Fruit fly (Drosophila melanogaster) whole organism, embryonic: ENCODE measurements around the gene CG13144.
A peak's percentile ranks its signal among the peaks of the same experiment; 100 is the strongest.

ENCODE experiments used
- Abd-B ChIP-seq: fragments of 200-800 bp; sonication (Bioruptor generic); optimal IDR thresholded peaks from 2 replicates; lab custom pipeline; 2018; ENCODE audit warnings: missing biosample characterization, mild to moderate bottlenecking, missing genetic modification characterization, moderate library complexity
- Ada2b ChIP-seq: fragments of 200-800 bp; sonication (Bioruptor generic); IDR thresholded peaks from 2 replicates; pipeline ENCODE4 v1.3.6; 2022; ENCODE audit warnings: missing biosample characterization, missing genetic modification characterization
- Atf3 ChIP-seq: fragments of 200-800 bp; sonication (Bioruptor generic); optimal IDR thresholded peaks from 3 replicates; lab custom pipeline; 2016; ENCODE audit warnings: missing biosample characterization, missing genetic modification characterization
- BEAF-32 ChIP-seq: fragments of 200-800 bp; sonication (Bioruptor generic); optimal IDR thresholded peaks from 3 replicates; lab custom pipeline; 2017; ENCODE audit warnings: missing biosample characterization, missing genetic modification characterization, mild to moderate bottlenecking, moderate library complexity, missing genetic modification reagents
- Bgb ChIP-seq: fragments of 200-800 bp; sonication (Bioruptor generic); IDR thresholded peaks from 2 replicates; pipeline ENCODE4 v1.3.6; 2022; ENCODE audit warnings: missing biosample characterization, missing genetic modification characterization; ENCODE audit not compliant: partially characterized antibody
- CG10267 ChIP-seq: fragments of 200-800 bp; sonication (Bioruptor generic); optimal IDR thresholded peaks from 2 replicates; lab custom pipeline; 2018; ENCODE audit warnings: missing biosample characterization, mild to moderate bottlenecking, missing genetic modification characterization, moderate library complexity
- CG10654 ChIP-seq: fragments of 200-800 bp; sonication (Bioruptor generic); optimal IDR thresholded peaks from 2 replicates; lab custom pipeline; 2016; ENCODE audit warnings: missing biosample characterization, missing genetic modification characterization
- CG11085 ChIP-seq: fragments of 200-800 bp; sonication (Bioruptor generic); IDR thresholded peaks from 2 replicates; pipeline ENCODE4 v1.3.6; 2022; ENCODE audit warnings: missing biosample characterization, missing genetic modification characterization
- CG11398 ChIP-seq: fragments of 200-800 bp; sonication (Bioruptor generic); optimal IDR thresholded peaks from 2 replicates; lab custom pipeline; 2016; ENCODE audit warnings: missing biosample characterization, missing genetic modification characterization
- CG11560 ChIP-seq: fragments of 200-800 bp; sonication (Bioruptor generic); IDR thresholded peaks from 3 replicates; pipeline ENCODE4 v1.3.6; 2022; ENCODE audit warnings: missing biosample characterization, missing genetic modification characterization
- CG11696 ChIP-seq: fragments of 200-800 bp; sonication (Bioruptor generic); IDR thresholded peaks from 2 replicates; pipeline ENCODE4 v1.3.6; 2022; ENCODE audit warnings: missing biosample characterization, missing genetic modification characterization
- CG12104 ChIP-seq: fragments of 200-800 bp; sonication (Bioruptor generic); optimal IDR thresholded peaks from 3 replicates; lab custom pipeline; 2016; ENCODE audit warnings: missing biosample characterization, missing genetic modification characterization
- CG12299 ChIP-seq: fragments of 200-800 bp; sonication (Bioruptor generic); optimal IDR thresholded peaks from 2 replicates; lab custom pipeline; 2018; ENCODE audit warnings: missing biosample characterization, mild to moderate bottlenecking, missing genetic modification characterization
- CG12744 ChIP-seq: fragments of 200-800 bp; sonication (Bioruptor generic); optimal IDR thresholded peaks from 2 replicates; lab custom pipeline; 2016; ENCODE audit warnings: missing biosample characterization, missing genetic modification characterization
- CG1602 ChIP-seq: fragments of 200-800 bp; sonication (Bioruptor generic); optimal IDR thresholded peaks from 3 replicates; lab custom pipeline; 2016; ENCODE audit warnings: missing biosample characterization, missing genetic modification characterization
- CG16863 ChIP-seq: fragments of 200-800 bp; sonication (Bioruptor generic); optimal IDR thresholded peaks from 3 replicates; lab custom pipeline; 2016; ENCODE audit warnings: missing biosample characterization, missing genetic modification characterization
- CG17328 ChIP-seq: fragments of 200-800 bp; sonication (Bioruptor generic); IDR thresholded peaks from 2 replicates; pipeline ENCODE4 v1.3.6; 2022; ENCODE audit warnings: missing biosample characterization, missing genetic modification characterization
- CG17385 ChIP-seq: fragments of 200-800 bp; sonication (Bioruptor generic); optimal IDR thresholded peaks from 3 replicates; lab custom pipeline; 2018; ENCODE audit warnings: missing biosample characterization, mild to moderate bottlenecking, missing genetic modification characterization
- CG30403 ChIP-seq: fragments of 200-800 bp; sonication (Bioruptor generic); optimal IDR thresholded peaks from 3 replicates; lab custom pipeline; 2016; ENCODE audit warnings: missing biosample characterization, missing genetic modification characterization
- CG3065 ChIP-seq: fragments of 200-800 bp; sonication (Bioruptor generic); optimal IDR thresholded peaks from 2 replicates; lab custom pipeline; 2016; ENCODE audit warnings: missing biosample characterization, missing genetic modification characterization
- CG4730 ChIP-seq: fragments of 200-800 bp; sonication (Bioruptor generic); IDR thresholded peaks from 2 replicates; pipeline ENCODE4 v1.3.6; 2022; ENCODE audit warnings: missing biosample characterization, missing genetic modification characterization
- CG7357 ChIP-seq: fragments of 200-800 bp; sonication (Bioruptor generic); IDR thresholded peaks from 3 replicates; pipeline ENCODE4 v1.3.6; 2022; ENCODE audit warnings: missing biosample characterization, missing genetic modification characterization
- CG7372 ChIP-seq: fragments of 200-800 bp; sonication (Bioruptor generic); IDR thresholded peaks from 2 replicates; pipeline ENCODE4 v1.3.6; 2022; ENCODE audit warnings: missing biosample characterization, missing genetic modification characterization
- CG7556 ChIP-seq: fragments of 200-800 bp; sonication (Bioruptor generic); optimal IDR thresholded peaks from 2 replicates; lab custom pipeline; 2017; ENCODE audit warnings: missing biosample characterization, mild to moderate bottlenecking, missing genetic modification characterization
- CG9609 ChIP-seq: fragments of 200-800 bp; sonication (Bioruptor generic); optimal IDR thresholded peaks from 3 replicates; lab custom pipeline; 2016; ENCODE audit warnings: missing biosample characterization, missing genetic modification characterization
- CG9727 ChIP-seq: fragments of 200-800 bp; sonication (Bioruptor generic); optimal IDR thresholded peaks from 3 replicates; lab custom pipeline; 2017; ENCODE audit warnings: missing biosample characterization, mild to moderate bottlenecking, missing genetic modification characterization
- CG9876 ChIP-seq: fragments of 200-800 bp; sonication (Bioruptor generic); optimal IDR thresholded peaks from 2 replicates; lab custom pipeline; 2016; ENCODE audit warnings: missing biosample characterization, missing genetic modification characterization
- Camta ChIP-seq: fragments of 200-800 bp; sonication (Bioruptor generic); optimal IDR thresholded peaks from 2 replicates; lab custom pipeline; 2016; ENCODE audit warnings: missing biosample characterization, missing genetic modification characterization
- Dbx ChIP-seq: fragments of 200-800 bp; sonication (Bioruptor generic); IDR thresholded peaks from 3 replicates; pipeline ENCODE4 v1.3.6; 2022; ENCODE audit warnings: missing biosample characterization, missing genetic modification characterization
- Dek ChIP-seq: fragments of 200-800 bp; sonication (Bioruptor generic); optimal IDR thresholded peaks from 3 replicates; lab custom pipeline; 2019; ENCODE audit warnings: missing biosample characterization, mild to moderate bottlenecking, missing genetic modification characterization, moderate library complexity
- Ets65A ChIP-seq: fragments of 200-800 bp; sonication (Bioruptor generic); peaks from one replicate; lab custom pipeline; 2016; ENCODE audit warnings: missing biosample characterization, missing genetic modification characterization
- NFAT ChIP-seq: fragments of 200-800 bp; sonication (Bioruptor generic); IDR thresholded peaks from 2 replicates; pipeline ENCODE4 v1.3.6; 2022; ENCODE audit warnings: missing biosample characterization, missing genetic modification characterization
- Poxn ChIP-seq: fragments of 200-800 bp; sonication (Bioruptor generic); IDR thresholded peaks from 2 replicates; pipeline ENCODE4 v1.3.6; 2022; ENCODE audit warnings: missing biosample characterization, missing genetic modification characterization
- Spps ChIP-seq: fragments of 200-800 bp; sonication (Bioruptor generic); optimal IDR thresholded peaks from 2 replicates; lab custom pipeline; 2018; ENCODE audit warnings: missing biosample characterization, mild to moderate bottlenecking, missing genetic modification characterization
- Xbp1 ChIP-seq: fragments of 200-800 bp; sonication (Bioruptor generic); optimal IDR thresholded peaks from 3 replicates; lab custom pipeline; 2016; ENCODE audit warnings: missing biosample characterization, mild to moderate bottlenecking, missing genetic modification characterization
- Xrp1 ChIP-seq: fragments of 200-800 bp; sonication (Bioruptor generic); IDR thresholded peaks from 2 replicates; pipeline ENCODE4 v1.3.6; 2022; ENCODE audit warnings: missing biosample characterization, missing genetic modification characterization
- ab ChIP-seq: fragments of 200-800 bp; sonication (Bioruptor generic); optimal IDR thresholded peaks from 2 replicates; lab custom pipeline; 2016; ENCODE audit warnings: missing biosample characterization, missing genetic modification characterization
- bigmax ChIP-seq: fragments of 200-800 bp; sonication (Bioruptor generic); optimal IDR thresholded peaks from 2 replicates; lab custom pipeline; 2018; ENCODE audit warnings: missing biosample characterization, mild to moderate bottlenecking, missing genetic modification characterization
- br ChIP-seq: fragments of >200 bp; optimal IDR thresholded peaks from 2 replicates; lab custom pipeline; 2017
- chm ChIP-seq: fragments of 200-800 bp; sonication (Bioruptor generic); IDR thresholded peaks from 2 replicates; pipeline ENCODE4 v1.3.6; 2022; ENCODE audit warnings: missing biosample characterization, missing genetic modification characterization
- crol ChIP-seq: fragments of 200-800 bp; sonication (Bioruptor generic); IDR thresholded peaks from 2 replicates; pipeline ENCODE4 v1.3.6; 2022; ENCODE audit warnings: missing biosample characterization, missing genetic modification characterization
- cwo ChIP-seq: fragments of 200-800 bp; sonication (Bioruptor generic); optimal IDR thresholded peaks from 3 replicates; lab custom pipeline; 2017; ENCODE audit warnings: missing biosample characterization, missing genetic modification characterization, mild to moderate bottlenecking, moderate library complexity, missing genetic modification reagents
- danr ChIP-seq: fragments of 200-800 bp; sonication (Bioruptor generic); IDR thresholded peaks from 2 replicates; pipeline ENCODE4 v1.3.6; 2022; ENCODE audit warnings: missing biosample characterization, missing genetic modification characterization
- disco-r ChIP-seq: fragments of 200-800 bp; sonication (Bioruptor generic); optimal IDR thresholded peaks from 2 replicates; lab custom pipeline; 2016; ENCODE audit warnings: missing biosample characterization, missing genetic modification characterization
- en ChIP-seq: fragments of 200-800 bp; sonication (Bioruptor generic); optimal IDR thresholded peaks from 2 replicates; lab custom pipeline; 2016; ENCODE audit warnings: missing biosample characterization, missing genetic modification characterization
- fd3F ChIP-seq: fragments of 200-800 bp; sonication (Bioruptor generic); optimal IDR thresholded peaks from 2 replicates; lab custom pipeline; 2018; ENCODE audit warnings: missing biosample characterization, mild to moderate bottlenecking, missing genetic modification characterization, moderate library complexity
- lov ChIP-seq, 2 experiments: fragments of 200-800 bp in 1 of 2; fragments of >200 bp in 1 of 2; sonication (Bioruptor generic) in 1 of 2; IDR thresholded peaks in 1 of 2; optimal IDR thresholded peaks in 1 of 2; 2 replicates in 1 of 2; 3 replicates in 1 of 2; pipeline versions ENCODE4 v1.3.6 to Lab custom; 2017 to 2022; ENCODE audit warnings: missing biosample characterization in 1 of 2, missing genetic modification characterization in 1 of 2
- pnt ChIP-seq: fragments of 200-800 bp; sonication (Bioruptor generic); optimal IDR thresholded peaks from 3 replicates; lab custom pipeline; 2016; ENCODE audit warnings: missing biosample characterization, missing genetic modification characterization
- psq ChIP-seq: fragments of 200-800 bp; sonication (Bioruptor generic); optimal IDR thresholded peaks from 2 replicates; lab custom pipeline; 2017; ENCODE audit warnings: missing biosample characterization, missing genetic modification characterization
- ro ChIP-seq: fragments of 200-800 bp; sonication (Bioruptor generic); IDR thresholded peaks from 2 replicates; pipeline ENCODE4 v1.3.6; 2022; ENCODE audit warnings: missing biosample characterization, missing genetic modification characterization
- sc ChIP-seq, 3 experiments: fragments of >200 bp in 2 of 3; fragments of 200-800 bp in 1 of 3; sonication (Bioruptor generic) in 1 of 3; optimal IDR thresholded peaks; 2 replicates in 2 of 3; 3 replicates in 1 of 3; lab custom pipeline; 2017; ENCODE audit warnings: mild to moderate bottlenecking in 1 of 3, missing biosample characterization in 1 of 3, missing genetic modification characterization in 1 of 3, missing genetic modification reagents in 1 of 3
- tna ChIP-seq: fragments of 200-800 bp; sonication (Bioruptor generic); IDR thresholded peaks from 2 replicates; pipeline ENCODE4 v1.3.6; 2022; ENCODE audit warnings: missing biosample characterization, missing genetic modification characterization; ENCODE audit not compliant: partially characterized antibody

Gene CG13144

DNA sequence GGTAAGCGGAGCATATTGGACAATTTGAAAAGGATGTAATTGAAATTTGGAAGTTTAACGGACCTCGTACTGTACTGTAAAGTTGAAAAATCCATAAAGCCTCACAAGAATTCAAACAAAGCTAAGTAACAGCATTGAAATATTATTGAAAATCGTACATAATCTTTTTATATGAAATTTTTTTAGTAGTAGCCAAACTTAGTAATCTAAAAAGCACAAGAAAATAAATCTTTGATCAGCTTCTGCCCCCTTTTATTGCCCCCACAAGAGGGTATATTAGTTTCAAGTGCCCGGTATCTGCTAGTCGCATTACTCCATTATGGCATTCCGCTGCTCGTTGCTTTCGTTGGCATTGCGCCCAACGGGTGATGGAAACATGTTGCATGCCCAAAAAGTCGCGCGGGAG is 24.4 kb downstream of the CG13144 start (continued):
- peak; percentile 18 for TF ChIP-seq disco-r (GFP tag; lab: Kevin White, UChicago)
- TF ChIP-seq CG9609: peak; percentile 39
- no peak for TF ChIP-seq Ada2b
- TF ChIP-seq CG11085 (GFP tag; lab: Robert Waterston, UW): no peak
- TF ChIP-seq fd3F (GFP tag; lab: Kevin White, UChicago): peak; percentile 2
- TF ChIP-seq NFAT (GFP tag; lab: Robert Waterston, UW): peak; percentile 14; the same call in 1 of the 2 replicates
- TF ChIP-seq Dek (tag; lab: Kevin White, UChicago): no peak
- peak; percentile 1 for TF ChIP-seq en
- TF ChIP-seq pnt (GFP tag; lab: Kevin White, UChicago): peak; percentile 35
- no peak for TF ChIP-seq CG3065 (GFP tag; lab: Kevin White, UChicago)
- peak; percentile 57 for TF ChIP-seq CG12104
- TF ChIP-seq CG16863 (GFP tag; lab: Kevin White, UChicago): peak; percentile 57
- peak; percentile 47 for TF ChIP-seq Abd-B (GFP tag; lab: Kevin White, UChicago)
- TF ChIP-seq CG11398 (GFP tag; lab: Kevin White, UChicago): peak; percentile 21
- no peak for TF ChIP-seq CG11696 (GFP tag; lab: Robert Waterston, UW)
- no peak for TF ChIP-seq CG12299
- TF ChIP-seq CG10267 (tag; lab: Kevin White, UChicago): peak; percentile 58
- TF ChIP-seq danr (GFP tag; lab: Robert Waterston, UW): no peak; the same call in 1 of the 2 replicates
- no peak for TF ChIP-seq bigmax (GFP tag; lab: Kevin White, UChicago)
- TF ChIP-seq Ets65A (GFP tag; lab: Kevin White, UChicago): peak; percentile 97
- TF ChIP-seq psq (GFP tag; lab: Kevin White, UChicago): peak; percentile 10
- TF ChIP-seq CG11560 (tag; lab: Robert Waterston, UW): no peak
- TF ChIP-seq CG7372 (GFP tag; lab: Robert Waterston, UW): no peak
- no peak for TF ChIP-seq BEAF-32 (GFP tag; lab: Kevin White, UChicago)
- TF ChIP-seq lov (optimal IDR thresholded peaks at IDR 0.05; lab: Kevin White, UChicago): no peak
- 0 out of 3 replicates have a peak, but pooled peaks have one; percentile 54 for TF ChIP-seq lov (GFP tag; IDR thresholded peaks at IDR 0.05; lab: Robert Waterston, UW)
- TF ChIP-seq CG1602 (GFP tag; lab: Kevin White, UChicago): peak; percentile 61
- TF ChIP-seq CG7357: peak; percentile 61; the same call in 2 of the 3 replicates
- peak; percentile 75 for TF ChIP-seq CG30403 (GFP tag; lab: Kevin White, UChicago)
- TF ChIP-seq chm (GFP tag; lab: Robert Waterston, UW): no peak
- TF ChIP-seq Poxn (GFP tag; lab: Robert Waterston, UW): no peak
- TF ChIP-seq Atf3: peak; percentile 34
- no peak for TF ChIP-seq ro
- TF ChIP-seq CG9727 (GFP tag; lab: Kevin White, UChicago): peak; percentile 72
- TF ChIP-seq CG9876 (GFP tag; lab: Kevin White, UChicago): no peak
- TF ChIP-seq ab (GFP tag; lab: Kevin White, UChicago): no peak
- no peak for TF ChIP-seq sc (optimal IDR thresholded peaks at IDR 0.05; lab: Kevin White, UChicago)
- TF ChIP-seq sc (GFP tag; optimal IDR thresholded peaks at IDR 0.05; lab: Kevin White, UChicago): peak; percentile 56
- TF ChIP-seq CG4730 (GFP tag; lab: Robert Waterston, UW): no peak
- peak; percentile 60 for TF ChIP-seq Xbp1 (GFP tag; lab: Kevin White, UChicago)
- TF ChIP-seq tna (GFP tag; lab: Robert Waterston, UW): no peak
- TF ChIP-seq Xrp1 (GFP tag; lab: Robert Waterston, UW): peak; percentile 78
- peak; percentile 49 for TF ChIP-seq CG10654
- no peak for TF ChIP-seq CG17328 (GFP tag; lab: Robert Waterston, UW)
- TF ChIP-seq CG17385: peak; percentile 42
- no peak for TF ChIP-seq Dbx (GFP tag; lab: Robert Waterston, UW)
- TF ChIP-seq crol (GFP tag; lab: Robert Waterston, UW): no peak
- peak; percentile 69 for TF ChIP-seq CG7556 (GFP tag; lab: Kevin White, UChicago)
- TF ChIP-seq Camta (GFP tag; lab: Kevin White, UChicago): peak; percentile 66
- TF ChIP-seq CG12744: no peak
- no peak for TF ChIP-seq br
- TF ChIP-seq Spps: peak; percentile 57
- no peak for TF ChIP-seq Bgb (GFP tag; lab: Robert Waterston, UW)
- peak; percentile 48 for TF ChIP-seq cwo (GFP tag; lab: Kevin White, UChicago)
